Worm (Caenorhabditis elegans) whole organism, L4 larva: ENCODE results near the gene F13B6.2.
A peak's percentile ranks its signal among the peaks of the same experiment; 100 is the strongest.

Experiments
- Y48G9A.11 ChIP-seq: fragments of 200-800 bp; sonication (Bioruptor generic); IDR thresholded peaks from 2 replicates; pipeline ENCODE4 v1.3.6; 2022; ENCODE audit warnings: missing genetic modification reagents, missing genetic modification characterization, missing compliant biosample characterization
- ceh-28 ChIP-seq: fragments of 150-350 bp; optimal IDR thresholded peaks from 2 replicates; lab custom pipeline; 2014; ENCODE audit warnings: missing biosample characterization, missing genetic modification reagents, missing genetic modification characterization
- ces-1 ChIP-seq: fragments of 150-350 bp; sonication (generic microtip); optimal IDR thresholded peaks from 4 replicates; lab custom pipeline; 2014; ENCODE audit warnings: missing biosample characterization, missing genetic modification reagents, missing genetic modification characterization
- hif-1 ChIP-seq, 2 experiments: sonication (generic microtip); optimal IDR thresholded peaks; 2 replicates each; lab custom pipeline; 2016 to 2017; ENCODE audit warnings: missing compliant biosample characterization in 2 of 2, missing genetic modification characterization in 2 of 2, missing genetic modification reagents in 2 of 2, missing genotype in 2 of 2, mild to moderate bottlenecking in 1 of 2
- nhr-10 ChIP-seq: fragments of 150-350 bp; optimal IDR thresholded peaks from 2 replicates; lab custom pipeline; 2014; ENCODE audit warnings: missing biosample characterization, missing genetic modification characterization
- nhr-237 ChIP-seq: sonication (generic microtip); optimal IDR thresholded peaks from 2 replicates; lab custom pipeline; 2017; ENCODE audit warnings: missing biosample characterization, missing genetic modification characterization
- nhr-76 ChIP-seq: fragments of 150-350 bp; optimal IDR thresholded peaks from 2 replicates; lab custom pipeline; 2014; ENCODE audit warnings: missing biosample characterization, missing genetic modification characterization
- nhr-77 ChIP-seq: fragments of 150-350 bp; optimal IDR thresholded peaks from 2 replicates; lab custom pipeline; 2014; ENCODE audit warnings: missing biosample characterization, missing genetic modification characterization
- unc-130 ChIP-seq: sonication (generic microtip); optimal IDR thresholded peaks from 2 replicates; lab custom pipeline; 2016; ENCODE audit warnings: missing genetic modification reagents, missing genetic modification characterization, missing compliant biosample characterization
- zip-11 ChIP-seq: fragments of 200-800 bp; sonication (Bioruptor generic); IDR thresholded peaks from 2 replicates; pipeline ENCODE4 v1.3.6; 2022; ENCODE audit warnings: missing genetic modification characterization, missing compliant biosample characterization

DNA sequence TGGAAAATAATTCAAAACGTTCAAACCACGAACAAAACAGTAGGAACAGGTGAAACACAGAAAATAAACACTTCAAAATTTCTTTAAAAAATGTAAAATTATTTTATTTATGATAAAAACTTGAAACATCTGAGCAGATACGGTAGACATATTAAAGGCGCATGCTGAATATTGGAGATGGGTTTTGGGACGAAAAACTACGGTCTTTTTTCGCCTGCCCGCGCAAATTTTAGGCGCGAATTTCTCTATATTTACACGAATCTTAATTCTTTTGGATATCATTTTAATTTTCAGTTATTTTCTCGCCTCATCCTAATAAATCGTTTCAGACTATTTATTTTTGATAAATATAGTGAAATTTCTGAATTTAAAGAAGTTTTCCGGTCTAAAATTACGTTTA is 17.6 kb upstream of the F13B6.2 start:
- TF ChIP-seq nhr-77 (tag; lab: Kevin White, UChicago) (no peak), nhr-237 (tag; lab: Kevin White, UChicago) (no peak), unc-130 (GFP tag; lab: Kevin White, UChicago) (peak; percentile 85), ceh-28 (tag; lab: Kevin White, UChicago) (no peak), hif-1 (tag; optimal IDR thresholded peaks at IDR 0.05; lab: Kevin White, UChicago) (no peak), nhr-76 (tag; lab: Kevin White, UChicago) (no peak), zip-11 (GFP tag; lab: Robert Waterston, UW) (no peak), Y48G9A.11 (peak; percentile 62), nhr-10 (tag; lab: Kevin White, UChicago) (no peak), ces-1 (GFP tag; lab: Kevin White, UChicago) (no peak)
